Worm (Caenorhabditis elegans) whole organism, midembryonic: ENCODE results near the gene K11D12.7.

Experiments used
- T22C8.4 ChIP-seq: fragments of 200-800 bp; sonication (Bioruptor generic); IDR thresholded peaks from 2 replicates; pipeline ENCODE4 v1.3.6; 2022; ENCODE audit warnings: missing genetic modification characterization, missing compliant biosample characterization
- flt-1 ChIP-seq: fragments of 200-800 bp; sonication (Bioruptor generic); IDR thresholded peaks from 2 replicates; pipeline ENCODE4 v1.3.6; 2022; ENCODE audit warnings: missing genetic modification characterization, missing compliant biosample characterization
- klf-2 ChIP-seq: fragments of 200-800 bp; sonication (Bioruptor generic); conservative IDR thresholded peaks from 2 replicates; pipeline ENCODE4 v1.3.6; 2022; ENCODE audit warnings: missing genetic modification reagents, missing genetic modification characterization, missing compliant biosample characterization
- med-1 ChIP-seq: sonication (generic microtip); optimal IDR thresholded peaks from 2 replicates; lab custom pipeline; 2017; ENCODE audit warnings: missing genetic modification characterization, mild to moderate bottlenecking, missing compliant biosample characterization, antibody characterized with exemption, missing genetic modification reagents; ENCODE audit not compliant: insufficient read depth

DNA sequence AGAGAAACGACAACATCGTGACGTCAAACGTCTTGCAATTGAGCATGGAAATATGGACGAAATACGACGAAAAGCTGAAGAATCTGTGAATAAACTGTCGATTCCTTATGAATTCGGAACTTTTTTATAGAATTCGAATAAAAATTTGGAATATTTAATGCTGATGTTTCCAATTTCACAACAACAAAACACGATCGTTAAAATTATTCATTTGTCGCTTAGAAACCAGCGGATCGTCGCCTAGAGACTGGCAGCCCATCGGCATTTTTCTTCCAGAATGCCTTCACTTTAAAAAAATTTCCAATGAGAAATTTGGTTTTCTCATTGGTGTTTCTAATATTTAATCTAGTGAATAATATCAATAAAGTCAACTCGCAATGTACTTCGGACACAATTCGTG is 17.1 kb upstream of the K11D12.7 start, which contains the start of gene cwp-4:
- TF ChIP-seq med-1 (GFP tag; lab: Kevin White, UChicago), result no peak
- TF ChIP-seq T22C8.4, result no peak
- TF ChIP-seq flt-1, result no peak
- no peak for TF ChIP-seq klf-2 (GFP tag; lab: Robert Waterston, UW)
